Worm (Caenorhabditis elegans) whole organism, L1 larva: ENCODE results near the gene srsx-32.

ENCODE experiments used
- ceh-8 ChIP-seq: fragments of 200-800 bp; sonication (Bioruptor generic); optimal IDR thresholded peaks from 2 replicates; lab custom pipeline; 2018; ENCODE audit warnings: mild to moderate bottlenecking, missing genetic modification characterization, moderate library complexity, missing compliant biosample characterization
- dpl-1 ChIP-seq, 3 experiments: fragments of 150-350 bp in 2 of 3; sonication (generic microtip) in 1 of 3; optimal IDR thresholded peaks; 2 replicates each; lab custom pipeline; 2014 to 2017; ENCODE audit warnings: missing biosample characterization in 3 of 3, missing genetic modification characterization in 3 of 3, missing genetic modification reagents in 3 of 3
- skn-1 ChIP-seq: fragments of 150-350 bp; optimal IDR thresholded peaks from 2 replicates; lab custom pipeline; 2014; ENCODE audit warnings: missing biosample characterization, missing genetic modification characterization
- tlp-1 ChIP-seq: fragments of 150-350 bp; optimal IDR thresholded peaks from 2 replicates; lab custom pipeline; 2014; ENCODE audit warnings: missing biosample characterization, missing genetic modification characterization
- unc-62 ChIP-seq: fragments of 150-350 bp; optimal IDR thresholded peaks from 2 replicates; lab custom pipeline; 2014; ENCODE audit warnings: missing biosample characterization, missing genetic modification reagents, missing genetic modification characterization

- TF ChIP-seq skn-1 (tag; lab: Kevin White, UChicago) (no peak), unc-62 (GFP tag; lab: Kevin White, UChicago) (no peak), dpl-1 (GFP tag; optimal IDR thresholded peaks at IDR 0.05; lab: Kevin White, UChicago) (no peak), tlp-1 (tag; lab: Kevin White, UChicago) (no peak), ceh-8 (GFP tag; lab: Kevin White, UChicago) (no peak)
Observed at ce11 chrV:6997041-6997552, 20.1 kb upstream of the srsx-32 start, which contains the start of gene nhr-107.
